Worm (Caenorhabditis elegans) whole organism, L2 larva: ENCODE measurements around the gene Y119D3B.21.
A peak's percentile ranks its signal among the peaks of the same experiment; 100 is the strongest.

Experiments
- ceh-82 ChIP-seq: fragments of 150-350 bp; optimal IDR thresholded peaks from 2 replicates; lab custom pipeline; 2014; ENCODE audit warnings: missing biosample characterization, missing genetic modification characterization
- elt-3 ChIP-seq: sonication (generic microtip); optimal IDR thresholded peaks from 2 replicates; lab custom pipeline; 2017; ENCODE audit warnings: missing biosample characterization, missing genetic modification characterization
- lin-39 ChIP-seq: fragments of 150-350 bp; optimal IDR thresholded peaks from 2 replicates; lab custom pipeline; 2014; ENCODE audit warnings: missing biosample characterization, missing genetic modification reagents, missing genetic modification characterization
- lsy-2 ChIP-seq, 2 experiments: fragments of 150-350 bp in 1 of 2; sonication (generic microtip) in 1 of 2; optimal IDR thresholded peaks; 2 replicates each; lab custom pipeline; 2014 to 2017; ENCODE audit warnings: missing biosample characterization in 2 of 2, missing genetic modification characterization in 2 of 2
- nhr-11 ChIP-seq: fragments of 150-350 bp; optimal IDR thresholded peaks from 2 replicates; lab custom pipeline; 2014; ENCODE audit warnings: missing biosample characterization, missing genetic modification characterization
- nhr-25 ChIP-seq: fragments of 150-350 bp; sonication (generic microtip); optimal IDR thresholded peaks from 3 replicates; lab custom pipeline; 2014; ENCODE audit warnings: missing biosample characterization, missing genetic modification characterization
- nhr-77 ChIP-seq: fragments of 150-350 bp; optimal IDR thresholded peaks from 2 replicates; lab custom pipeline; 2014; ENCODE audit warnings: missing biosample characterization, missing genetic modification characterization
- skn-1 ChIP-seq: sonication (generic microtip); optimal IDR thresholded peaks from 2 replicates; lab custom pipeline; 2017; ENCODE audit warnings: missing biosample characterization, missing genetic modification characterization
- snpc-4 ChIP-seq: fragments of 150-350 bp; optimal IDR thresholded peaks from 2 replicates; lab custom pipeline; 2014; ENCODE audit warnings: missing biosample characterization, missing genetic modification characterization

ce11 chrIII:1218221-1218620 is 3.4 kb downstream of the Y119D3B.21 start:
- TF ChIP-seq lin-39 (no peak), lsy-2 (tag; optimal IDR thresholded peaks at IDR 0.05; lab: Kevin White, UChicago) (peak in 1 of 2 experiments; percentile 15), ceh-82 (no peak), nhr-11 (tag; lab: Kevin White, UChicago) (no peak), snpc-4 (tag; lab: Kevin White, UChicago) (no peak), nhr-25 (tag; lab: Kevin White, UChicago) (no peak), skn-1 (no peak), elt-3 (tag; lab: Kevin White, UChicago) (no peak), nhr-77 (no peak)
